Worm (Caenorhabditis elegans): ENCODE results near the gene mdt-17.

Gene mdt-17

ce11 chrV:20249438-20250120 lies 17.5 kb downstream of the mdt-17 start, which contains the start of gene swsn-1 (continued):
- TF ChIP-seq F44E2.7 (GFP tag; IDR thresholded peaks at IDR 0.05) (no peak), nhr-6 (tag; optimal IDR thresholded peaks at IDR 0.05) (peak; percentile 60), lin-38 (GFP tag; IDR thresholded peaks at IDR 0.05) (peak; percentile 42; the same call in 1 of the 2 replicates), egl-27 (tag; optimal IDR thresholded peaks at IDR 0.05) (no peak), pha-4 (GFP tag; IDR thresholded peaks at IDR 0.05) (no peak), pha-4 (tag; optimal IDR thresholded peaks at IDR 0.05) (no peak), hlh-11 (tag; optimal IDR thresholded peaks at IDR 0.05) (no peak), dve-1 (tag; optimal IDR thresholded peaks at IDR 0.05; ENCODE audit: insufficient read depth) (peak; percentile 31), spr-1 (tag; optimal IDR thresholded peaks at IDR 0.05) (no peak), Y75B8A.6 (GFP tag; IDR thresholded peaks at IDR 0.05) (no peak)

- TF ChIP-seq pha-4 (GFP tag; IDR thresholded peaks at IDR 0.05) (peak; percentile 28; the same call in 1 of the 2 replicates), pha-4 (tag; optimal IDR thresholded peaks at IDR 0.05) (no peak), F26F4.8 (GFP tag; conservative IDR thresholded peaks at IDR 0.05) (0 out of 2 replicates have a peak, but pooled peaks have one; percentile 8), F44E2.7 (GFP tag; IDR thresholded peaks at IDR 0.05) (peak; percentile 66; the same call in 1 of the 2 replicates), mxl-2 (GFP tag; conservative IDR thresholded peaks at IDR 0.05) (no peak), set-16 (GFP tag; IDR thresholded peaks at IDR 0.05) (peak; percentile 97), ceh-62 (tag; optimal IDR thresholded peaks at IDR 0.05) (no peak), saeg-2 (GFP tag; IDR thresholded peaks at IDR 0.05) (no peak), unc-62 (GFP tag; optimal IDR thresholded peaks at IDR 0.05 in 1 of 2) (peak in 1 of 2 experiments; percentile 18), unc-62 (tag; optimal IDR thresholded peaks at IDR 0.05) (no peak), egl-43 (GFP tag; IDR thresholded peaks at IDR 0.05) (no peak)
These were observed 25.7 kb downstream of the mdt-17 start for ce11 chrV:20241243-20241862.

- TF ChIP-seq daf-12 (tag; optimal IDR thresholded peaks at IDR 0.05), result no peak
- TF ChIP-seq aha-1 (tag), result peak; percentile 93
- no peak for TF ChIP-seq nhr-77 (tag; optimal IDR thresholded peaks at IDR 0.05)
These were observed 29.6 kb downstream of the mdt-17 start, which contains the start of gene sld-5 for ce11 chrV:20237429-20237828. Gene sld-5, minus strand, starts transcription at chrV:20237745.

ce11 chrV:20235231-20235630 lies 31.8 kb downstream of the mdt-17 start:
- TF ChIP-seq daf-12 (tag; optimal IDR thresholded peaks at IDR 0.05), result no peak
- TF ChIP-seq nhr-6 (tag; optimal IDR thresholded peaks at IDR 0.05), result no peak
- no peak for TF ChIP-seq madf-5 (GFP tag; IDR thresholded peaks at IDR 0.05)
- TF ChIP-seq ceh-62 (tag; optimal IDR thresholded peaks at IDR 0.05), result no peak
- TF ChIP-seq lin-29 (GFP tag; IDR thresholded peaks at IDR 0.05), result no peak
- no peak for TF ChIP-seq ztf-11 (tag; optimal IDR thresholded peaks at IDR 0.05)
- no peak for TF ChIP-seq nhr-42 (GFP tag; IDR thresholded peaks at IDR 0.05)
- no peak for TF ChIP-seq dmd-8 (GFP tag; IDR thresholded peaks at IDR 0.05)
- no peak for TF ChIP-seq set-16 (GFP tag; IDR thresholded peaks at IDR 0.05)

ce11 chrV:20234439-20234838 lies 32.6 kb downstream of the mdt-17 start:
- no peak for TF ChIP-seq D1046.2 (GFP tag; IDR thresholded peaks at IDR 0.05)
- TF ChIP-seq dve-1 (tag; optimal IDR thresholded peaks at IDR 0.05; ENCODE audit: insufficient read depth), result no peak
- no peak for TF ChIP-seq lsy-2 (tag; optimal IDR thresholded peaks at IDR 0.05)
- TF ChIP-seq ctbp-1 (GFP tag; IDR thresholded peaks at IDR 0.05), result no peak
- no peak for TF ChIP-seq spr-1 (tag; optimal IDR thresholded peaks at IDR 0.05)
- no peak for TF ChIP-seq unc-62 (GFP tag; optimal IDR thresholded peaks at IDR 0.05 in 1 of 2)
- no peak for TF ChIP-seq unc-62 (tag; optimal IDR thresholded peaks at IDR 0.05)
- TF ChIP-seq F26F4.8 (GFP tag; conservative IDR thresholded peaks at IDR 0.05), result 0 out of 2 replicates have a peak, but pooled peaks have one; percentile 15
- TF ChIP-seq nhr-10 (tag; optimal IDR thresholded peaks at IDR 0.05), result no peak
- TF ChIP-seq nhr-6 (tag; optimal IDR thresholded peaks at IDR 0.05), result no peak
- no peak for TF ChIP-seq ces-1 (GFP tag; optimal IDR thresholded peaks at IDR 0.05)
- no peak for TF ChIP-seq mxl-3 (GFP tag; optimal IDR thresholded peaks at IDR 0.05)
- TF ChIP-seq hlh-30 (tag; optimal IDR thresholded peaks at IDR 0.05; ENCODE audit: insufficient read depth), result no peak
- no peak for TF ChIP-seq dmd-6 (GFP tag; IDR thresholded peaks at IDR 0.05)
- TF ChIP-seq sdz-12 (GFP tag; optimal IDR thresholded peaks at IDR 0.05), result no peak
- TF ChIP-seq daf-19 (GFP tag; conservative IDR thresholded peaks at IDR 0.05), result no peak
- no peak for TF ChIP-seq Y75B8A.6 (GFP tag; IDR thresholded peaks at IDR 0.05)
- no peak for TF ChIP-seq cey-2 (tag; optimal IDR thresholded peaks at IDR 0.05; ENCODE audit: borderline replicate concordance, insufficient read depth)
- TF ChIP-seq lin-29 (GFP tag; IDR thresholded peaks at IDR 0.05), result no peak
- TF ChIP-seq arid-1 (GFP tag; conservative IDR thresholded peaks at IDR 0.05), result 0 out of 2 replicates have a peak, but pooled peaks have one; percentile 25
- no peak for TF ChIP-seq saeg-2 (GFP tag; IDR thresholded peaks at IDR 0.05)
- 0 out of 2 replicates have a peak, but pooled peaks have one; percentile 30 for TF ChIP-seq php-3 (GFP tag; IDR thresholded peaks at IDR 0.05)
- TF ChIP-seq ceh-82 (tag; optimal IDR thresholded peaks at IDR 0.05), result no peak

Measured in whole organism, L4 larva.